Fruit fly (Drosophila melanogaster) whole organism, embryonic: ENCODE results near the gene CG3301.

Experiments
- Bteb2 ChIP-seq: fragments of 200-800 bp; sonication (Bioruptor generic); optimal IDR thresholded peaks from 2 replicates; lab custom pipeline; 2016; ENCODE audit warnings: missing biosample characterization, missing genetic modification characterization
- CG1024 ChIP-seq: fragments of 200-800 bp; sonication (Bioruptor generic); IDR thresholded peaks from 2 replicates; pipeline ENCODE4 v1.3.6; 2022; ENCODE audit warnings: missing biosample characterization, missing genetic modification characterization
- CG10321 ChIP-seq: fragments of 200-800 bp; sonication (Bioruptor generic); IDR thresholded peaks from 2 replicates; pipeline ENCODE4 v1.3.6; 2022; ENCODE audit warnings: missing biosample characterization, missing genetic modification characterization
- CG10959 ChIP-seq: fragments of 200-800 bp; sonication (Bioruptor generic); IDR thresholded peaks from 2 replicates; pipeline ENCODE4 v1.3.6; 2022; ENCODE audit warnings: missing biosample characterization, missing genetic modification characterization
- CG12104 ChIP-seq: fragments of 200-800 bp; sonication (Bioruptor generic); optimal IDR thresholded peaks from 3 replicates; lab custom pipeline; 2016; ENCODE audit warnings: missing biosample characterization, missing genetic modification characterization
- CG12659 ChIP-seq: fragments of 200-800 bp; sonication (Bioruptor generic); optimal IDR thresholded peaks from 3 replicates; lab custom pipeline; 2017; ENCODE audit warnings: mild to moderate bottlenecking, missing biosample characterization, missing genetic modification reagents, missing genetic modification characterization
- CG12744 ChIP-seq: fragments of 200-800 bp; sonication (Bioruptor generic); optimal IDR thresholded peaks from 2 replicates; lab custom pipeline; 2016; ENCODE audit warnings: missing biosample characterization, missing genetic modification characterization
- CG1603 ChIP-seq: fragments of 200-800 bp; sonication (Bioruptor generic); optimal IDR thresholded peaks from 2 replicates; lab custom pipeline; 2019; ENCODE audit warnings: missing biosample characterization, mild to moderate bottlenecking, missing genetic modification characterization, moderate library complexity
- CG2875 ChIP-seq: fragments of 200-800 bp; sonication (Bioruptor generic); optimal IDR thresholded peaks from 2 replicates; lab custom pipeline; 2017; ENCODE audit warnings: missing biosample characterization, mild to moderate bottlenecking, missing genetic modification characterization, missing genetic modification reagents
- CG33557 ChIP-seq: fragments of 200-800 bp; sonication (Bioruptor generic); optimal IDR thresholded peaks from 2 replicates; lab custom pipeline; 2019; ENCODE audit warnings: missing biosample characterization, mild to moderate bottlenecking, missing genetic modification characterization, moderate library complexity
- CG4328 ChIP-seq: fragments of 200-800 bp; sonication (Bioruptor generic); optimal IDR thresholded peaks from 3 replicates; lab custom pipeline; 2017; ENCODE audit warnings: missing biosample characterization, missing genetic modification reagents, missing genetic modification characterization
- CG4360 ChIP-seq: fragments of 200-800 bp; sonication (Bioruptor generic); IDR thresholded peaks from 2 replicates; pipeline ENCODE4 v1.3.6; 2022; ENCODE audit warnings: missing biosample characterization, missing genetic modification characterization
- CG6654 ChIP-seq: fragments of 200-800 bp; sonication (Bioruptor generic); optimal IDR thresholded peaks from 2 replicates; lab custom pipeline; 2017; ENCODE audit warnings: missing biosample characterization, mild to moderate bottlenecking, missing genetic modification characterization
- CG8388 ChIP-seq: fragments of 200-800 bp; sonication (Bioruptor generic); optimal IDR thresholded peaks from 2 replicates; lab custom pipeline; 2019; ENCODE audit warnings: missing biosample characterization, mild to moderate bottlenecking, missing genetic modification characterization, moderate library complexity
- CTCF ChIP-seq: fragments of 200-800 bp; sonication (Bioruptor generic); optimal IDR thresholded peaks from 2 replicates; lab custom pipeline; 2017; ENCODE audit warnings: missing biosample characterization, mild to moderate bottlenecking, missing genetic modification characterization, moderate library complexity
- CoRest ChIP-seq: fragments of 200-800 bp; sonication (Bioruptor generic); optimal IDR thresholded peaks from 3 replicates; lab custom pipeline; 2018; ENCODE audit warnings: missing biosample characterization, mild to moderate bottlenecking, missing genetic modification characterization, moderate library complexity
- Dad ChIP-seq: fragments of 200-800 bp; sonication (Bioruptor generic); optimal IDR thresholded peaks from 3 replicates; lab custom pipeline; 2016; ENCODE audit warnings: missing biosample characterization, missing genetic modification characterization
- Eip74EF ChIP-seq, 2 experiments: fragments of 200-800 bp in 1 of 2; fragments of >200 bp in 1 of 2; sonication (Bioruptor generic) in 1 of 2; optimal IDR thresholded peaks; 2 replicates each; lab custom pipeline; 2017 to 2019; ENCODE audit warnings: missing biosample characterization in 2 of 2, missing genetic modification characterization in 2 of 2, mild to moderate bottlenecking in 1 of 2, moderate library complexity in 1 of 2
- Fer1 ChIP-seq: fragments of 200-800 bp; sonication (Bioruptor generic); optimal IDR thresholded peaks from 2 replicates; lab custom pipeline; 2017; ENCODE audit warnings: missing biosample characterization, mild to moderate bottlenecking, missing genetic modification characterization
- Max ChIP-seq: fragments of 200-800 bp; sonication (Bioruptor generic); optimal IDR thresholded peaks from 2 replicates; lab custom pipeline; 2016; ENCODE audit warnings: missing biosample characterization, mild to moderate bottlenecking, missing genetic modification characterization
- NC2β ChIP-seq: fragments of 200-800 bp; sonication (Bioruptor generic); optimal IDR thresholded peaks from 2 replicates; lab custom pipeline; 2016; ENCODE audit warnings: missing biosample characterization, missing genetic modification characterization
- NFAT ChIP-seq: fragments of 200-800 bp; sonication (Bioruptor generic); IDR thresholded peaks from 2 replicates; pipeline ENCODE4 v1.3.6; 2022; ENCODE audit warnings: missing biosample characterization, missing genetic modification characterization
- NK7.1 ChIP-seq: fragments of 200-800 bp; sonication (Bioruptor generic); optimal IDR thresholded peaks from 3 replicates; lab custom pipeline; 2016; ENCODE audit warnings: missing biosample characterization, missing genetic modification characterization
- Sin3A ChIP-seq: fragments of >200 bp; optimal IDR thresholded peaks from 2 replicates; lab custom pipeline; 2018
- Sry-β ChIP-seq: fragments of 200-800 bp; sonication (Bioruptor generic); optimal IDR thresholded peaks from 2 replicates; lab custom pipeline; 2018; ENCODE audit warnings: missing biosample characterization, mild to moderate bottlenecking, missing genetic modification characterization, moderate library complexity
- Sry-δ ChIP-seq: fragments of 200-800 bp; sonication (Bioruptor generic); optimal IDR thresholded peaks from 2 replicates; lab custom pipeline; 2016; ENCODE audit warnings: missing biosample characterization, missing genetic modification characterization
- Tbp ChIP-seq: fragments of >200 bp; optimal IDR thresholded peaks from 2 replicates; lab custom pipeline; 2018; ENCODE audit warnings: missing biosample characterization, missing genetic modification characterization
- Usf ChIP-seq: fragments of 200-800 bp; sonication (Bioruptor generic); optimal IDR thresholded peaks from 2 replicates; lab custom pipeline; 2017; ENCODE audit warnings: missing genotype, missing biosample characterization, missing genetic modification characterization
- cad ChIP-seq: fragments of >200 bp; optimal IDR thresholded peaks from 2 replicates; lab custom pipeline; 2017; ENCODE audit warnings: missing biosample characterization, missing genetic modification characterization
- caup ChIP-seq: fragments of 200-800 bp; sonication (Bioruptor generic); optimal IDR thresholded peaks from 3 replicates; lab custom pipeline; 2017; ENCODE audit warnings: missing biosample characterization, mild to moderate bottlenecking, missing genetic modification characterization, moderate library complexity; ENCODE audit not compliant: severe bottlenecking
- chif ChIP-seq, 2 experiments: fragments of 200-800 bp; sonication (Bioruptor generic); optimal IDR thresholded peaks; 3 replicates each; lab custom pipeline; 2016; ENCODE audit warnings: missing biosample characterization in 2 of 2, missing genetic modification characterization in 2 of 2
- corto ChIP-seq: fragments of 200-800 bp; sonication (Bioruptor generic); optimal IDR thresholded peaks from 2 replicates; lab custom pipeline; 2016; ENCODE audit warnings: missing biosample characterization, mild to moderate bottlenecking, missing genetic modification characterization, moderate library complexity
- danr ChIP-seq: fragments of 200-800 bp; sonication (Bioruptor generic); IDR thresholded peaks from 2 replicates; pipeline ENCODE4 v1.3.6; 2022; ENCODE audit warnings: missing biosample characterization, missing genetic modification characterization
- dmrt99B ChIP-seq: fragments of 200-800 bp; sonication (Bioruptor generic); optimal IDR thresholded peaks from 2 replicates; lab custom pipeline; 2018; ENCODE audit warnings: missing biosample characterization, mild to moderate bottlenecking, missing genetic modification characterization, moderate library complexity
- ftz-f1 ChIP-seq: fragments of 200-800 bp; sonication (Bioruptor generic); optimal IDR thresholded peaks from 2 replicates; lab custom pipeline; 2016; ENCODE audit warnings: missing biosample characterization, missing genetic modification characterization
- gce ChIP-seq: fragments of 200-800 bp; sonication (Bioruptor generic); IDR thresholded peaks from 3 replicates; pipeline ENCODE4 v1.3.6; 2022; ENCODE audit warnings: missing biosample characterization, missing genetic modification characterization
- ham ChIP-seq: fragments of 200-800 bp; sonication (Bioruptor generic); IDR thresholded peaks from 2 replicates; pipeline ENCODE4 v1.3.6; 2022; ENCODE audit warnings: missing biosample characterization, missing genetic modification characterization
- jumu ChIP-seq: fragments of 200-800 bp; sonication (Bioruptor generic); optimal IDR thresholded peaks from 3 replicates; lab custom pipeline; 2016; ENCODE audit warnings: missing biosample characterization, missing genetic modification characterization
- nmo ChIP-seq: fragments of 200-800 bp; sonication (Bioruptor generic); optimal IDR thresholded peaks from 2 replicates; lab custom pipeline; 2018; ENCODE audit warnings: missing biosample characterization, mild to moderate bottlenecking, missing genetic modification characterization, moderate library complexity
- oc ChIP-seq: fragments of 200-800 bp; sonication (Bioruptor generic); optimal IDR thresholded peaks from 2 replicates; lab custom pipeline; 2018; ENCODE audit warnings: missing biosample characterization, mild to moderate bottlenecking, missing genetic modification characterization, moderate library complexity
- pfk ChIP-seq: fragments of 200-800 bp; sonication (Bioruptor generic); optimal IDR thresholded peaks from 2 replicates; lab custom pipeline; 2018; ENCODE audit warnings: missing biosample characterization, mild to moderate bottlenecking, missing genetic modification characterization, moderate library complexity
- pum ChIP-seq: fragments of 200-800 bp; sonication (Bioruptor generic); optimal IDR thresholded peaks from 2 replicates; lab custom pipeline; 2016; ENCODE audit warnings: missing biosample characterization, missing genetic modification characterization
- row ChIP-seq: fragments of 200-800 bp; sonication (Bioruptor generic); IDR thresholded peaks from 3 replicates; pipeline ENCODE4 v1.3.6; 2022; ENCODE audit warnings: missing biosample characterization, missing genetic modification characterization
- run ChIP-seq: fragments of 200-800 bp; sonication (Bioruptor generic); optimal IDR thresholded peaks from 3 replicates; lab custom pipeline; 2018; ENCODE audit warnings: missing biosample characterization, mild to moderate bottlenecking, missing genetic modification characterization
- sc ChIP-seq, 3 experiments: fragments of >200 bp in 2 of 3; fragments of 200-800 bp in 1 of 3; sonication (Bioruptor generic) in 1 of 3; optimal IDR thresholded peaks; 2 replicates in 2 of 3; 3 replicates in 1 of 3; lab custom pipeline; 2017; ENCODE audit warnings: mild to moderate bottlenecking in 1 of 3, missing biosample characterization in 1 of 3, missing genetic modification characterization in 1 of 3, missing genetic modification reagents in 1 of 3
- sima ChIP-seq: fragments of 200-800 bp; sonication (Bioruptor generic); optimal IDR thresholded peaks from 2 replicates; lab custom pipeline; 2016; ENCODE audit warnings: missing biosample characterization, missing genetic modification characterization
- so ChIP-seq: fragments of 200-800 bp; sonication (Bioruptor generic); IDR thresholded peaks from 3 replicates; pipeline ENCODE4 v1.3.6; 2022; ENCODE audit warnings: missing biosample characterization, missing genetic modification characterization
- sug ChIP-seq: fragments of 200-800 bp; optimal IDR thresholded peaks from 2 replicates; lab custom pipeline; 2019; ENCODE audit warnings: missing biosample characterization, mild to moderate bottlenecking, missing genetic modification characterization, moderate library complexity
- trh ChIP-seq: fragments of 200-800 bp; sonication (Bioruptor generic); optimal IDR thresholded peaks from 2 replicates; lab custom pipeline; 2016; ENCODE audit warnings: missing biosample characterization, missing genetic modification characterization
- unc-4 ChIP-seq: fragments of 200-800 bp; sonication (Bioruptor generic); IDR thresholded peaks from 2 replicates; pipeline ENCODE4 v1.3.6; 2022; ENCODE audit warnings: missing biosample characterization, missing genetic modification characterization; ENCODE audit not compliant: partially characterized antibody
- wdn ChIP-seq: fragments of 200-800 bp; sonication (Bioruptor generic); IDR thresholded peaks from 2 replicates; pipeline ENCODE4 v1.3.6; 2022; ENCODE audit warnings: missing biosample characterization, missing genetic modification characterization

The CG3301 gene

dm6 chr3R:21263177-21263576, 12.9 kb downstream of the CG3301 start (continued):
- TF ChIP-seq ftz-f1 (GFP tag; lab: Kevin White, UChicago): no peak
- TF ChIP-seq corto (GFP tag; lab: Kevin White, UChicago): no peak
- TF ChIP-seq ham: no peak
- TF ChIP-seq CG12104: no peak
- TF ChIP-seq dmrt99B (tag; lab: Kevin White, UChicago): no peak
- TF ChIP-seq Max (GFP tag; lab: Kevin White, UChicago): no peak
- TF ChIP-seq CG8388 (GFP tag; lab: Kevin White, UChicago): peak; percentile 35
- TF ChIP-seq danr (GFP tag; lab: Robert Waterston, UW): no peak
- TF ChIP-seq CG6654 (GFP tag; lab: Kevin White, UChicago): no peak
- no peak for TF ChIP-seq Sin3A (lab: Kevin White, UChicago)
- no peak for TF ChIP-seq Bteb2 (GFP tag; lab: Kevin White, UChicago)
- peak; percentile 2 for TF ChIP-seq trh (GFP tag; lab: Kevin White, UChicago)
- TF ChIP-seq jumu (GFP tag; lab: Kevin White, UChicago): no peak
- no peak for TF ChIP-seq cad (GFP tag; lab: Kevin White, UChicago)
- TF ChIP-seq so (GFP tag; lab: Robert Waterston, UW): 0 out of 3 replicates have a peak, but pooled peaks have one; percentile 35
- TF ChIP-seq CG1024 (GFP tag; lab: Robert Waterston, UW): peak; percentile 34; the same call in 1 of the 2 replicates
- TF ChIP-seq CG1603 (tag; lab: Kevin White, UChicago): peak; percentile 44
- no peak for TF ChIP-seq sima
- TF ChIP-seq gce (GFP tag; lab: Robert Waterston, UW): peak; percentile 16; the same call in 1 of the 3 replicates
- no peak for TF ChIP-seq chif (GFP tag; optimal IDR thresholded peaks at IDR 0.05; lab: Kevin White, UChicago)
- TF ChIP-seq sc (optimal IDR thresholded peaks at IDR 0.05; lab: Kevin White, UChicago): no peak
- TF ChIP-seq sc (GFP tag; optimal IDR thresholded peaks at IDR 0.05; lab: Kevin White, UChicago): peak; percentile 40
- TF ChIP-seq CG12659 (GFP tag; lab: Kevin White, UChicago): peak; percentile 33
- no peak for TF ChIP-seq CG4328 (GFP tag; lab: Kevin White, UChicago)
- TF ChIP-seq Tbp (GFP tag; lab: Kevin White, UChicago): no peak
- no peak for TF ChIP-seq Eip74EF (GFP tag; optimal IDR thresholded peaks at IDR 0.05; lab: Kevin White, UChicago)
- TF ChIP-seq pum: no peak
- TF ChIP-seq pfk (GFP tag; lab: Kevin White, UChicago): no peak
- no peak for TF ChIP-seq CTCF (GFP tag; lab: Kevin White, UChicago)
- TF ChIP-seq CG10959 (GFP tag; lab: Robert Waterston, UW): peak; percentile 28; the same call in 1 of the 2 replicates
- TF ChIP-seq sug: no peak
- 0 out of 2 replicates have a peak, but pooled peaks have one; percentile 15 for TF ChIP-seq wdn (GFP tag; lab: Robert Waterston, UW)
- TF ChIP-seq CG10321: no peak
- TF ChIP-seq CG4360 (GFP tag; lab: Robert Waterston, UW): peak; percentile 28; the same call in 1 of the 2 replicates
- peak; percentile 31 for TF ChIP-seq caup (GFP tag; lab: Kevin White, UChicago)
- no peak for TF ChIP-seq Sry-δ
- TF ChIP-seq Fer1: peak; percentile 14
- no peak for TF ChIP-seq unc-4 (GFP tag; lab: Robert Waterston, UW)
- TF ChIP-seq CG2875 (GFP tag; lab: Kevin White, UChicago): peak; percentile 50
- TF ChIP-seq NC2β (GFP tag; lab: Kevin White, UChicago): no peak
- TF ChIP-seq row: no peak
- TF ChIP-seq Sry-β (GFP tag; lab: Kevin White, UChicago): no peak
- peak; percentile 60 for TF ChIP-seq CG12744 (GFP tag; lab: Kevin White, UChicago)
- TF ChIP-seq oc (tag; lab: Kevin White, UChicago): no peak
- peak; percentile 10 for TF ChIP-seq nmo
- no peak for TF ChIP-seq run (tag; lab: Kevin White, UChicago)
- peak; percentile 27 for TF ChIP-seq CG33557
- TF ChIP-seq NK7.1 (GFP tag; lab: Kevin White, UChicago): no peak
- no peak for TF ChIP-seq Usf (GFP tag; lab: Kevin White, UChicago)
- peak; percentile 43 for TF ChIP-seq CoRest (tag; lab: Kevin White, UChicago)
- no peak for TF ChIP-seq Dad (GFP tag; lab: Kevin White, UChicago)
- TF ChIP-seq NFAT: 0 out of 2 replicates have a peak, but pooled peaks have one; percentile 27
